Fruit fly (Drosophila melanogaster) whole organism, adult: ENCODE data around the gene Mcm7.
A peak's percentile ranks its signal among the peaks of the same experiment; 100 is the strongest.

Experiments
- CG11617 ChIP-seq: fragments of 200-800 bp; sonication (Bioruptor generic); optimal IDR thresholded peaks from 2 replicates; lab custom pipeline; 2017; ENCODE audit warnings: mild to moderate bottlenecking, missing biosample characterization, missing genetic modification reagents, missing genetic modification characterization
- CG14711 ChIP-seq: fragments of 200-800 bp; sonication (Bioruptor generic); optimal IDR thresholded peaks from 2 replicates; lab custom pipeline; 2018; ENCODE audit warnings: missing biosample characterization, mild to moderate bottlenecking, missing genetic modification characterization, moderate library complexity
- CG1620 ChIP-seq: fragments of 200-800 bp; sonication (Bioruptor generic); optimal IDR thresholded peaks from 2 replicates; lab custom pipeline; 2016; ENCODE audit warnings: missing biosample characterization, missing genetic modification characterization
- CG5204 ChIP-seq: fragments of 200-800 bp; sonication (Bioruptor generic); optimal IDR thresholded peaks from 2 replicates; lab custom pipeline; 2016; ENCODE audit warnings: missing biosample characterization, missing genetic modification characterization
- Clk ChIP-seq: fragments of 200-800 bp; sonication (Bioruptor generic); optimal IDR thresholded peaks from 2 replicates; lab custom pipeline; 2017; ENCODE audit warnings: missing biosample characterization, missing genetic modification characterization
- Crg-1 ChIP-seq: fragments of 200-800 bp; sonication (Bioruptor generic); optimal IDR thresholded peaks from 2 replicates; lab custom pipeline; 2016; ENCODE audit warnings: missing biosample characterization, missing genetic modification characterization
- Hr96 ChIP-seq: fragments of 200-800 bp; sonication (Bioruptor generic); optimal IDR thresholded peaks from 2 replicates; lab custom pipeline; 2016; ENCODE audit warnings: missing biosample characterization, missing genetic modification characterization
- kay ChIP-seq: fragments of 200-800 bp; sonication (Bioruptor generic); peaks from one replicate; lab custom pipeline; 2016; ENCODE audit warnings: missing biosample characterization, missing genetic modification characterization, borderline replicate concordance

DNA sequence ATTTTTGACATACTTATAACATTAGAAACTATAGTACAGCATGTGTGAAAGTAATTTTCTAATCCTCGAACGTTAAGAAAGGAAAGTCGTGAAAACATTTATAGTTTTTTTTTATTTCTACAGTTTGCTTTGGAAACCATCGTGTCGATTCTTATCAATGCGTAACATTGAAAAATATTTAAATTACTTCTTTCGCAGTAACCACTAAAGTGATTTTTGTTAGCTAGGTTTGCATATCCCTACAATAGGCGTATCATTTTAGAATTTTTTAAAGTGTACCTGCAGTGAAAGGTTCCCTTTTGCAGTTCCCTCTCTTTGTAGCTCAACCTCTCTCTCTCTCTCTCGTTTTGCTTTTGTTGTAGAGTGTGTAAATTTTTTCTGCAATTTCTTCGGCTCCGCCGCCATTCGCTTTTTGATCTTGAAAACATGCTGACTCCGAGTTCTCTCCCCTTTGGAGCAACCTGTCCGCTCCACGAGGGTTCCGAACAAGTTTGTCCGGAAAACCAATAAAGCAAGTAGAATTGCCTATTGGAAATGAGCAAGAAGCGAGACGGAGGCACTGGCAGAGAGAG is 22.2 kb downstream of the Mcm7 start:
- TF ChIP-seq Hr96 (GFP tag; lab: Kevin White, UChicago) (no peak), Crg-1 (GFP tag; lab: Kevin White, UChicago) (no peak), kay (GFP tag; lab: Kevin White, UChicago) (peak; percentile 81), CG5204 (GFP tag; lab: Kevin White, UChicago) (no peak), Clk (GFP tag; lab: Kevin White, UChicago) (no peak), CG11617 (GFP tag; lab: Kevin White, UChicago) (no peak), CG1620 (GFP tag; lab: Kevin White, UChicago) (no peak), CG14711 (tag; lab: Kevin White, UChicago) (no peak)
